Fruit fly (Drosophila melanogaster): Measurements from ENCODE around the gene CG13887.
A peak's percentile ranks its signal among the peaks of the same experiment; 100 is the strongest.

The CG13887 gene

DNA sequence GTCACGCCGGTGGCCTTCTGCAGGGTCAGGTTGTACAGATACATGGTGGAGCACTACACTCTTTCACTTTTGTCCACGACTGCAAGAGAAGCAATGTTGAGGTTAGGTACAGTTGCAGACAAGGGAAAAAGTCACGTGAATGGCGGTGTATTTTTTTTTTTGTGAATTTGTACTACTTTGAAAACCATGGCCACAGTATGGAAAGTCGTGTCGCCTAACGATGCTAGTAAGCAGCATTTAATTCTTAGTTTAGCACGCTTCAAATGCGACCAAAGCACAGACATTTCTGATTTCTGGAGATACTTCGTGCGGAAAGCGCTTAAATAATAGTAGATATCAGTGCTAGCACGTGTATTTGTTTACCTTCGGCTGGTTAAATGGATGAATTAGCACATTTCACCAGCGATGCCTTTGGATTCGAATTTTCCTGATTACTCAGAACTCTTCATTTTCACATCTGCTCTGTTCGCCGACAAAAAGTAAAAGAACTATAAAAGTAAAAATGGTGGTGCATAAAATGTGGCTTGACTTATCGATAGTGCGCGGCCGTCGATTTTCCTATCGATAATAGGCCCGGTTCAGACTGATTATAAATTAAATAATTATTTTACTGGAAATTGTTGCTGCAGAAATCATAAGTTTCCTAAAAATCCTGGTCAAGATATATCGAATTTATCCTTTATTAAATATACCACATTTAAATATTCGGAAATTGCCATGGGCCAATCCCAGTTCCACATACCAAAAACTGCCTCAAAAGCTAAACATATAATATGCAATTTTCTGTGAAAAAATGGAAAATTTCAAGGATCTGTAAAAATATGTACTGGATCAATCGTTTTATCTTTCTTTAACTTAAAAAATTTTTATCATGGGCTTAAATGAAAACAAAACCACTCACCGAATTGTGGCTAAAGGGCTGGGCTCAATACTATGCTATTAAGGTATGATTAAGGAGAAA lies 4.5 kb upstream of the CG13887 start, which contains the start of gene Sf3b3 (continued):
- TF ChIP-seq CG17612 (GFP tag; IDR thresholded peaks at IDR 0.05) (no peak), CG4854 (GFP tag; optimal IDR thresholded peaks at IDR 0.05) (no peak), CG31388 (GFP tag; optimal IDR thresholded peaks at IDR 0.05) (no peak), CG34422 (GFP tag; IDR thresholded peaks at IDR 0.05) (peak; percentile 49; the same call in 1 of the 3 replicates), fu2 (GFP tag; optimal IDR thresholded peaks at IDR 0.05) (no peak), CG7271 (tag; optimal IDR thresholded peaks at IDR 0.05) (no peak), pfk (GFP tag; optimal IDR thresholded peaks at IDR 0.05) (no peak), CG1647 (GFP tag; optimal IDR thresholded peaks at IDR 0.05) (no peak), slbo (GFP tag; IDR thresholded peaks at IDR 0.05) (peak; percentile 47), Camta (GFP tag; optimal IDR thresholded peaks at IDR 0.05) (peak; percentile 21), PHDP (tag; optimal IDR thresholded peaks at IDR 0.05) (no peak), p53 (GFP tag; optimal IDR thresholded peaks at IDR 0.05) (no peak), Dad (GFP tag; optimal IDR thresholded peaks at IDR 0.05) (no peak), Ravus (GFP tag; IDR thresholded peaks at IDR 0.05) (no peak), repo (GFP tag; optimal IDR thresholded peaks at IDR 0.05) (no peak), Dip2 (GFP tag; IDR thresholded peaks at IDR 0.05) (no peak), Dfd (GFP tag; optimal IDR thresholded peaks at IDR 0.05) (no peak), GATAe (GFP tag; conservative IDR thresholded peaks at IDR 0.05) (no peak), Atf3 (GFP tag; optimal IDR thresholded peaks at IDR 0.05) (no peak), btn (GFP tag; optimal IDR thresholded peaks at IDR 0.05) (no peak), ab (GFP tag; optimal IDR thresholded peaks at IDR 0.05) (no peak), onecut (GFP tag; IDR thresholded peaks at IDR 0.05) (no peak), wdn (GFP tag; IDR thresholded peaks at IDR 0.05) (no peak), CG7556 (GFP tag; optimal IDR thresholded peaks at IDR 0.05) (no peak), Hmx (GFP tag; optimal IDR thresholded peaks at IDR 0.05) (no peak), cwo (GFP tag; optimal IDR thresholded peaks at IDR 0.05) (peak; percentile 28), pan (optimal IDR thresholded peaks at IDR 0.05) (no peak), pan (GFP tag; optimal IDR thresholded peaks at IDR 0.05 in 1 of 2, IDR thresholded peaks at IDR 0.05 in 1 of 2) (peak in 1 of 2 experiments; percentile 6), gem (tag; optimal IDR thresholded peaks at IDR 0.05) (no peak), BEAF-32 (GFP tag; optimal IDR thresholded peaks at IDR 0.05) (peak; percentile 69), dpn (GFP tag; optimal IDR thresholded peaks at IDR 0.05) (no peak), Dll (GFP tag; IDR thresholded peaks at IDR 0.05; ENCODE audit: partially characterized antibody) (peak; percentile 68; the same call in 3 of the 4 replicates), gro (GFP tag; optimal IDR thresholded peaks at IDR 0.05) (no peak), crp (GFP tag; optimal IDR thresholded peaks at IDR 0.05) (no peak), ems (GFP tag; optimal IDR thresholded peaks at IDR 0.05) (no peak), CG12659 (GFP tag; optimal IDR thresholded peaks at IDR 0.05) (peak; percentile 14), CG9437 (GFP tag; optimal IDR thresholded peaks at IDR 0.05) (no peak), ci (GFP tag; IDR thresholded peaks at IDR 0.05) (peak; percentile 41; the same call in 1 of the 3 replicates), gsb-n (tag; optimal IDR thresholded peaks at IDR 0.05) (no peak), CG30403 (GFP tag; optimal IDR thresholded peaks at IDR 0.05) (peak; percentile 6), CG2199 (GFP tag; IDR thresholded peaks at IDR 0.05) (0 out of 3 replicates have a peak, but pooled peaks have one; percentile 44), Hey (tag; optimal IDR thresholded peaks at IDR 0.05) (no peak), Gug (GFP tag; IDR thresholded peaks at IDR 0.05) (no peak), odd (GFP tag; optimal IDR thresholded peaks at IDR 0.05) (no peak), CG13287 (GFP tag; IDR thresholded peaks at IDR 0.05; ENCODE audit: partially characterized antibody) (peak; percentile 60), B-H2 (GFP tag; optimal IDR thresholded peaks at IDR 0.05) (no peak), grau (tag; optimal IDR thresholded peaks at IDR 0.05) (no peak), HHEX (GFP tag; optimal IDR thresholded peaks at IDR 0.05) (no peak), Sry-δ (GFP tag; optimal IDR thresholded peaks at IDR 0.05) (peak; percentile 74)
